Fruit fly (Drosophila melanogaster): ENCODE results near the gene Ntl.

Gene Ntl

dm6 chr2L:7675754-7676178, 34.9 kb upstream of the Ntl start:
- TF ChIP-seq foxo (GFP tag; optimal IDR thresholded peaks at IDR 0.05) (no peak), Rel (GFP tag; optimal IDR thresholded peaks at IDR 0.05) (no peak), Rel (tag; optimal IDR thresholded peaks at IDR 0.05) (peak; percentile 82), CG32264 (GFP tag; optimal IDR thresholded peaks at IDR 0.05) (no peak)

DNA sequence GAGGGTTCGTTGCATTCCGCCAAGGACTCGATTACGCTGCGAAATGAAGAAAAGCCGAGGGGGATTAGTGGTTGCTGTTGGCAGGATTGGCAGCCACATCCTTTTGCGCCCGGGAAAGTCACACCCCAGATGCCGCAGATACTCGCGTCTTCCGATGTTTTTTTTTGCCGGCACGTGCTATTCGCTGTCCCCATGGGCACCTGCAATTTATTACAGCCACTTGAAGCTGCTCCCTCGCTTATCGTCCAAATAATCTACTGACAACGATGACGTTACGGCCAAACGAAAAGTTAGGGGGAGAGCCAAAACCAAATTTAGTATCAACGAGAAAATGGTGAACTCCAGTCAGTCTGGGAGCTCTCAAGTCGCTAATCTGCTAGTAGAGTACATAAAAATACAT, 33.7 kb upstream of the Ntl start:
- TF ChIP-seq sage (GFP tag; optimal IDR thresholded peaks at IDR 0.05) (no peak), CrebA (GFP tag; optimal IDR thresholded peaks at IDR 0.05; ENCODE audit: borderline replicate concordance) (no peak), fru (GFP tag; optimal IDR thresholded peaks at IDR 0.05) (no peak), pan (optimal IDR thresholded peaks at IDR 0.05) (no peak), Rel (GFP tag; optimal IDR thresholded peaks at IDR 0.05) (no peak), Rel (tag; optimal IDR thresholded peaks at IDR 0.05) (peak; percentile 43)

DNA sequence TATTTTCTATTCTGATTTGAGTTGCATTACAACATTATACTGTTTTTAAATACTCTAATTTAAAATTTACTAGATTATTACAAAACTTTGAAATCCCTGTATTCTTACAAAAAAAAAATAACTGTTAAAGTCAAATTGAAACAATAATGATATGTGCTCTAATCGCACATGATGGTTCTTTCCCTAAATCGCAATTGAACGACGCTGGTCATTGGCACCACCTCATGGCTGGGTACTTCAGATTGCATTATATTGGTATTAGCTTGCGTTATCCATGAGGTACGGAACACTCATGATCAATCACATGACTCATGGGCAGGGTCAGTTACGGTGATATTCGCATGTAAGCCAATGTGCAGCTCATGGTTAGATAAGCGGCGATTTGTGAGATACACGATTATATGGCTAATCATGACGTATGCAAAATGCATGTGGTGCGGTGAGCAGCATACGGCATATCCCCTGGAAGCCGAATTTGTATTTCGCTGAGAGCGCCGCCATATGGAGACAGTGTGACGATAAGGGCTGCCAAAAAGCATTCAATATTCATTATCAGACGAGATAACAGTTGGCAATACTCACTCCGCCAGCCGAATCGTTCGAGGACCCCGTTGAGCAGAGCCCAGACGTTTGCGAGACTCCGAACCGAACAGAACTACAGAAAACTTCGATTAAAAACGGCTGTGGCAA, 32.4 kb upstream of the Ntl start:
- TF ChIP-seq h (GFP tag; optimal IDR thresholded peaks at IDR 0.05), result peak; percentile 46
- peak; percentile 32 for TF ChIP-seq Jra (GFP tag; optimal IDR thresholded peaks at IDR 0.05)
- no peak for TF ChIP-seq OdsH (GFP tag; optimal IDR thresholded peaks at IDR 0.05)
- TF ChIP-seq GATAd (GFP tag; optimal IDR thresholded peaks at IDR 0.05), result no peak
- peak; percentile 15 for TF ChIP-seq br (GFP tag; optimal IDR thresholded peaks at IDR 0.05)
- peak; percentile 43 for TF ChIP-seq rgr (GFP tag; optimal IDR thresholded peaks at IDR 0.05)
- no peak for TF ChIP-seq N (GFP tag; optimal IDR thresholded peaks at IDR 0.05)
- no peak for TF ChIP-seq pan (optimal IDR thresholded peaks at IDR 0.05)
- TF ChIP-seq Hnf4 (GFP tag; optimal IDR thresholded peaks at IDR 0.05), result no peak
- TF ChIP-seq Dif (GFP tag; optimal IDR thresholded peaks at IDR 0.05; ENCODE audit: partially characterized antibody), result peak; percentile 26
- no peak for TF ChIP-seq dl (GFP tag; optimal IDR thresholded peaks at IDR 0.05; ENCODE audit: insufficient read depth in 1 of 2, partially characterized antibody in 2 of 2)
- TF ChIP-seq Vsx2 (GFP tag; optimal IDR thresholded peaks at IDR 0.05; ENCODE audit: partially characterized antibody), result peak; percentile 87
- no peak for TF ChIP-seq woc (GFP tag; optimal IDR thresholded peaks at IDR 0.05)
- peak; percentile 19 for TF ChIP-seq Hr83 (GFP tag; optimal IDR thresholded peaks at IDR 0.05; ENCODE audit: poor library complexity, severe bottlenecking)
- no peak for TF ChIP-seq Rel (GFP tag; optimal IDR thresholded peaks at IDR 0.05)
- peak; percentile 99 for TF ChIP-seq Rel (tag; optimal IDR thresholded peaks at IDR 0.05)

- no peak for TF ChIP-seq Vsx2 (GFP tag; optimal IDR thresholded peaks at IDR 0.05; ENCODE audit: partially characterized antibody)
- TF ChIP-seq tai (GFP tag; optimal IDR thresholded peaks at IDR 0.05), result no peak
Observed at dm6 chr2L:7680298-7680697, 30.4 kb upstream of the Ntl start.

DNA sequence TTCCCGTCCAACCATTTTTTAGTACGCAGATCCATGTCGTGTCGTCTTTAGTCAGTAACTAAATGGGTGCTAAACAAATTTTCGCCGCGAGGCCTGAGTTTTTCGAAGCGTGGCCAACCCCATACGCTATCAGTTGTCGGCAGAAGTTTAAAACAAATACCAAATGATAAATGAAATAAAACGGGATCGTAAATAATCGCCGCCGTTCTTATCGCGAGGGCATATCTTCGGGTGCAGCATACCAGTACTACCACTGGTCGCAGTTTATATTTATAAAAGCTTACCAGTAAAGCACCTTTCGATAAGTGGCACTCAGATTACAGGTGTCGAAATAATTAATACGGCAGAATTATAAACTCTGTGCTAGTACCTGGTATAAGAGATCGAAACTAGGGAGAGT, 25.4 kb upstream of the Ntl start:
- TF ChIP-seq HLH106 (tag; optimal IDR thresholded peaks at IDR 0.05), result no peak
- TF ChIP-seq sv (GFP tag; optimal IDR thresholded peaks at IDR 0.05), result no peak
- TF ChIP-seq jim (GFP tag; optimal IDR thresholded peaks at IDR 0.05), result no peak
- TF ChIP-seq foxo (GFP tag; optimal IDR thresholded peaks at IDR 0.05), result no peak
- TF ChIP-seq OdsH (GFP tag; optimal IDR thresholded peaks at IDR 0.05), result no peak
- TF ChIP-seq sage (GFP tag; optimal IDR thresholded peaks at IDR 0.05), result no peak
- no peak for TF ChIP-seq Myc (optimal IDR thresholded peaks at IDR 0.05)
- no peak for TF ChIP-seq GATAd (GFP tag; optimal IDR thresholded peaks at IDR 0.05)
- TF ChIP-seq CrebA (GFP tag; optimal IDR thresholded peaks at IDR 0.05; ENCODE audit: borderline replicate concordance), result peak; percentile 50
- no peak for TF ChIP-seq Rel (GFP tag; optimal IDR thresholded peaks at IDR 0.05)
- TF ChIP-seq Rel (tag; optimal IDR thresholded peaks at IDR 0.05), result peak; percentile 35
- TF ChIP-seq Hr78 (GFP tag; optimal IDR thresholded peaks at IDR 0.05), result no peak
- TF ChIP-seq N (GFP tag; optimal IDR thresholded peaks at IDR 0.05), result no peak
- TF ChIP-seq brk (GFP tag; optimal IDR thresholded peaks at IDR 0.05), result no peak
- no peak for TF ChIP-seq Vsx2 (GFP tag; optimal IDR thresholded peaks at IDR 0.05; ENCODE audit: partially characterized antibody)
- peak; percentile 69 for TF ChIP-seq h (GFP tag; optimal IDR thresholded peaks at IDR 0.05)
- no peak for TF ChIP-seq Sp1 (GFP tag; optimal IDR thresholded peaks at IDR 0.05)

DNA sequence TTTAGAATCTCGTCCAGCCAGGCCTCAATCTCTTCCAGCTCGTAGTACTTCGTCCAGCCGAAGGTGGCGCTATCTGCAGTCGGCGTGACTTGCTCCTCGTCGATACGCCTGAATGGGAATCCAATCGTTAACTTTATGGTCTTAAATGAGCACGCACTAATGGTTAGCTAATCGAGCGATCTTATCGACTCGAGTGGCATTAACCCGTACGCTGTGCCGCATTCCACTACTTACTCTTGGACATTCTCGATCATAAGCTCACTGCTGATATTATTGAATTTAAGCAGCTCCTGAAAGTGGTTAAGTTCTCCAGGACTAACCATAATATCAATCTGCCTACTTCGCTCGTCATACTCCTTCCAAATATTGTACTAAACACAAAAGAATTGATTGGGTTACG, 20.2 kb upstream of the Ntl start:
- TF ChIP-seq h (GFP tag; optimal IDR thresholded peaks at IDR 0.05) (no peak), jim (GFP tag; optimal IDR thresholded peaks at IDR 0.05) (no peak), Abd-B (GFP tag; optimal IDR thresholded peaks at IDR 0.05) (no peak)
